Fruit fly (Drosophila melanogaster) whole organism, wandering third instar larva: ENCODE measurements around the gene CG18530.

Experiments used
- Abd-B ChIP-seq: fragments of >200 bp; optimal IDR thresholded peaks from 2 replicates; lab custom pipeline; 2017; ENCODE audit warnings: missing biosample characterization, missing genetic modification characterization
- CG32264 ChIP-seq: fragments of 200-800 bp; sonication (Bioruptor generic); optimal IDR thresholded peaks from 2 replicates; lab custom pipeline; 2016; ENCODE audit warnings: missing biosample characterization, missing genetic modification characterization
- CG9705 ChIP-seq: fragments of 200-800 bp; sonication (Bioruptor generic); optimal IDR thresholded peaks from 2 replicates; lab custom pipeline; 2018; ENCODE audit warnings: missing biosample characterization, mild to moderate bottlenecking, missing genetic modification characterization
- Dfd ChIP-seq: fragments of >200 bp; optimal IDR thresholded peaks from 2 replicates; lab custom pipeline; 2017; ENCODE audit warnings: missing biosample characterization, missing genetic modification characterization
- Dif ChIP-seq: fragments of 200-275, 200-300 bp; sonication (Bioruptor generic); optimal IDR thresholded peaks from 2 replicates; lab custom pipeline; 2018; ENCODE audit warnings: missing biosample characterization, missing genetic modification characterization; ENCODE audit not compliant: partially characterized antibody
- GATAd ChIP-seq: sonication (Bioruptor generic); optimal IDR thresholded peaks from 2 replicates; lab custom pipeline; 2016; ENCODE audit warnings: missing biosample characterization, missing genetic modification characterization
- HLH106 ChIP-seq: fragments of 200-800 bp; optimal IDR thresholded peaks from 3 replicates; lab custom pipeline; 2019; ENCODE audit warnings: missing biosample characterization, mild to moderate bottlenecking, missing genetic modification characterization, moderate library complexity
- Hr78 ChIP-seq: fragments of >200 bp; optimal IDR thresholded peaks from 2 replicates; lab custom pipeline; 2017; ENCODE audit warnings: missing biosample characterization, missing genetic modification characterization
- Jra ChIP-seq: sonication (Bioruptor generic); optimal IDR thresholded peaks from 2 replicates; lab custom pipeline; 2016; ENCODE audit warnings: missing biosample characterization, missing genetic modification characterization
- Mio ChIP-seq: sonication (Bioruptor generic); optimal IDR thresholded peaks from 2 replicates; lab custom pipeline; 2016; ENCODE audit warnings: missing biosample characterization, missing genetic modification characterization
- Myc ChIP-seq: fragments of >200 bp; optimal IDR thresholded peaks from 2 replicates; lab custom pipeline; 2017
- N ChIP-seq: fragments of >200 bp; optimal IDR thresholded peaks from 2 replicates; lab custom pipeline; 2018; ENCODE audit warnings: missing biosample characterization, missing external identifiers, missing genetic modification characterization
- OdsH ChIP-seq: fragments of 200-800 bp; sonication (Bioruptor generic); optimal IDR thresholded peaks from 2 replicates; lab custom pipeline; 2016; ENCODE audit warnings: missing biosample characterization, mild to moderate bottlenecking, missing genetic modification characterization
- Rel ChIP-seq, 2 experiments: fragments of 200-800 bp; sonication (Bioruptor generic) in 1 of 2; optimal IDR thresholded peaks; 2 replicates in 1 of 2; 3 replicates in 1 of 2; lab custom pipeline; 2016 to 2019; ENCODE audit warnings: mild to moderate bottlenecking in 2 of 2, missing biosample characterization in 2 of 2, missing genetic modification characterization in 2 of 2, moderate library complexity in 1 of 2
- Sp1 ChIP-seq: fragments of 200-800 bp; sonication (Bioruptor generic); optimal IDR thresholded peaks from 3 replicates; lab custom pipeline; 2019; ENCODE audit warnings: missing biosample characterization, mild to moderate bottlenecking, missing genetic modification characterization, moderate library complexity
- Vsx2 ChIP-seq: fragments of 200-300, 225-300 bp; sonication (Bioruptor generic); optimal IDR thresholded peaks from 2 replicates; lab custom pipeline; 2018; ENCODE audit warnings: missing biosample characterization, missing genetic modification characterization; ENCODE audit not compliant: partially characterized antibody
- br ChIP-seq: fragments of 200-800 bp; sonication (Bioruptor generic); optimal IDR thresholded peaks from 2 replicates; lab custom pipeline; 2016; ENCODE audit warnings: missing biosample characterization, missing genetic modification characterization
- brk ChIP-seq: fragments of 200-800 bp; sonication (Bioruptor generic); optimal IDR thresholded peaks from 2 replicates; lab custom pipeline; 2016; ENCODE audit warnings: missing biosample characterization, mild to moderate bottlenecking, missing genetic modification characterization
- dl ChIP-seq, 2 experiments: fragments of 175-275, 200-275 bp in 1 of 2; fragments of 200-275 bp in 1 of 2; sonication (Bioruptor generic); optimal IDR thresholded peaks; lab custom pipeline; 2018; ENCODE audit warnings: mild to moderate bottlenecking in 2 of 2, missing biosample characterization in 2 of 2, missing genetic modification characterization in 2 of 2, moderate library complexity in 2 of 2; ENCODE audit not compliant: partially characterized antibody in 2 of 2, insufficient read depth in 1 of 2
- dmrt93B ChIP-seq: fragments of 200-800 bp; sonication (Bioruptor generic); optimal IDR thresholded peaks from 2 replicates; lab custom pipeline; 2018; ENCODE audit warnings: missing biosample characterization, mild to moderate bottlenecking, missing genetic modification characterization
- dsf ChIP-seq: sonication (Bioruptor generic); optimal IDR thresholded peaks from 2 replicates; lab custom pipeline; 2016; ENCODE audit warnings: missing biosample characterization, missing genetic modification characterization, borderline replicate concordance
- ey ChIP-seq: fragments of 200-800 bp; sonication (Bioruptor generic); optimal IDR thresholded peaks from 2 replicates; lab custom pipeline; 2016; ENCODE audit warnings: missing biosample characterization, missing genetic modification characterization
- foxo ChIP-seq, 2 experiments: fragments of 200-800 bp; sonication (Bioruptor generic); optimal IDR thresholded peaks; 2 replicates in 1 of 2; 3 replicates in 1 of 2; lab custom pipeline; 2016 to 2017; ENCODE audit warnings: missing biosample characterization in 2 of 2, missing genetic modification characterization in 2 of 2
- fru ChIP-seq: fragments of 200-800 bp; sonication (Bioruptor generic); optimal IDR thresholded peaks from 3 replicates; lab custom pipeline; 2016; ENCODE audit warnings: missing biosample characterization, mild to moderate bottlenecking, missing genetic modification characterization
- h ChIP-seq: fragments of 200-800 bp; sonication (Bioruptor generic); optimal IDR thresholded peaks from 3 replicates; lab custom pipeline; 2016; ENCODE audit warnings: missing biosample characterization, mild to moderate bottlenecking, missing genetic modification characterization
- jim ChIP-seq: fragments of 175-275, 200-325 bp; sonication (Bioruptor generic); optimal IDR thresholded peaks from 2 replicates; lab custom pipeline; 2016; ENCODE audit warnings: missing biosample characterization, mild to moderate bottlenecking, missing genetic modification characterization
- lola ChIP-seq: fragments of >200 bp; optimal IDR thresholded peaks from 2 replicates; lab custom pipeline; 2017; ENCODE audit warnings: missing biosample characterization, missing genetic modification characterization
- pan ChIP-seq: fragments of >200 bp; optimal IDR thresholded peaks from 2 replicates; lab custom pipeline; 2017
- psq ChIP-seq: fragments of 200-800 bp; sonication (Bioruptor generic); optimal IDR thresholded peaks from 3 replicates; lab custom pipeline; 2017; ENCODE audit warnings: missing biosample characterization, mild to moderate bottlenecking, missing genetic modification characterization, moderate library complexity
- rgr ChIP-seq: fragments of 200-800 bp; sonication (Bioruptor generic); optimal IDR thresholded peaks from 3 replicates; lab custom pipeline; 2016; ENCODE audit warnings: missing biosample characterization, mild to moderate bottlenecking, missing genetic modification characterization
- sage ChIP-seq: fragments of 200-800 bp; sonication (Bioruptor generic); optimal IDR thresholded peaks from 2 replicates; lab custom pipeline; 2016; ENCODE audit warnings: missing biosample characterization, mild to moderate bottlenecking, missing genetic modification characterization
- sv ChIP-seq: fragments of 200-800 bp; sonication (Bioruptor generic); optimal IDR thresholded peaks from 3 replicates; lab custom pipeline; 2016; ENCODE audit warnings: missing biosample characterization, missing genetic modification characterization
- tai ChIP-seq: sonication (Bioruptor generic); optimal IDR thresholded peaks from 2 replicates; lab custom pipeline; 2016; ENCODE audit warnings: missing biosample characterization, missing genetic modification characterization
- usp ChIP-seq: fragments of >200 bp; optimal IDR thresholded peaks from 2 replicates; lab custom pipeline; 2017; ENCODE audit warnings: missing biosample characterization, missing genetic modification characterization
- woc ChIP-seq: sonication (Bioruptor generic); optimal IDR thresholded peaks from 2 replicates; lab custom pipeline; 2016; ENCODE audit warnings: missing biosample characterization, mild to moderate bottlenecking, missing genetic modification characterization

CG18530 gene

DNA sequence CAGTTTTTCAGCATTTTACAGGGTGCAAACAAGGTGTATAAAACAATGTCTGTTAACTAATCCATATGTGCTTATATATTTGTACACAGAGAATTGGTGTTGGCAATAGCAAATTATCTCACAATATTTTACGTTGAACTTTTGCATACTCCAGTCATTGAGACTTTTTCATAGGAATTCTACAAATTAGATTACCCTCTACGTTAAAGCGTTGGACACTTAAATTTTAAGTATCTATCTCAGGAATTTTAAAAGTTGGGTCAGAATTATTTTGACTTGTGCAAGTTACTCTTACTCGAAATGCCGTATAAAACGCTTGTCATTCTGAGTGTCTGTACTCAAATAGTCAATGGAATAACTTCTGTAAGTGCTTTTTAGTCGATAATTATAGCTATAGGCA lies at the start of gene CG18530:
Gene CG18530, plus strand, starts transcription at position 301 of the 400 bp plus-strand sequence.
- TF ChIP-seq Rel (GFP tag; optimal IDR thresholded peaks at IDR 0.05; lab: Kevin White, UChicago) (no peak), Rel (tag; optimal IDR thresholded peaks at IDR 0.05; lab: Kevin White, UChicago) (no peak), Jra (GFP tag; lab: Kevin White, UChicago) (no peak), Abd-B (GFP tag; lab: Kevin White, UChicago) (no peak), woc (no peak), Hr78 (GFP tag; lab: Kevin White, UChicago) (no peak), GATAd (no peak)

DNA sequence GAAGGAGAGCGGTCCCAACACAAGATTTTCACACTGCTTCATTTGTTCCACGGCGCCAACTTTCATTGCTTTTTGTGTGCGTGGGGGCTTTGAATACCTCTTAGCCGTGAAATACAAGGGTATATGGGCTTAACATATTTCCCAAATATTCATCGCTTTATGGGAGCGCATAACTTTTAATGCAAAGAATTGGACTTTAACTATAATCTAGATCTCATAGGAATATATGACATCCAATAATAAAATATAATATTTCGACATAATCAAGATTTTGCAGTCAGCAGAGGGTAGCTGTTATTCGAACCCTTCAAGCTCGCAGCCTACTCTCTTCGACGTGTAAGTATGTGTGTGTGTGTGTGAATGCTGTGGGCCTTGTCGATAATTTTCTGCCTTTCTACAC lies 41.5 kb upstream of the CG18530 start:
- TF ChIP-seq dmrt93B (GFP tag; lab: Kevin White, UChicago) = no peak
- TF ChIP-seq ey = no peak
- no peak for TF ChIP-seq CG32264 (GFP tag; lab: Kevin White, UChicago)
- no peak for TF ChIP-seq jim (GFP tag; lab: Kevin White, UChicago)
- no peak for TF ChIP-seq lola (GFP tag; lab: Kevin White, UChicago)
- no peak for TF ChIP-seq sage (GFP tag; lab: Kevin White, UChicago)
- no peak for TF ChIP-seq N
- no peak for TF ChIP-seq Dif (GFP tag; lab: Kevin White, UChicago)
- TF ChIP-seq usp (GFP tag; lab: Kevin White, UChicago) = no peak
- TF ChIP-seq Mio (GFP tag; lab: Kevin White, UChicago) = no peak
- TF ChIP-seq woc = no peak
- no peak for TF ChIP-seq foxo (GFP tag; optimal IDR thresholded peaks at IDR 0.05; lab: Kevin White, UChicago)
- TF ChIP-seq Dfd = no peak
- TF ChIP-seq brk = no peak

- TF ChIP-seq Jra (GFP tag; lab: Kevin White, UChicago) (no peak), Myc (lab: Kevin White, UChicago) (no peak), pan (lab: Kevin White, UChicago) (no peak), OdsH (GFP tag; lab: Kevin White, UChicago) (no peak), psq (no peak), h (no peak), Dfd (no peak), HLH106 (tag; lab: Kevin White, UChicago) (no peak), sv (GFP tag; lab: Kevin White, UChicago) (no peak), woc (no peak), dl (GFP tag; optimal IDR thresholded peaks at IDR 0.05; lab: Kevin White, UChicago; ENCODE audit: insufficient read depth in 1 of 2, partially characterized antibody in 2 of 2) (no peak), Rel (GFP tag; optimal IDR thresholded peaks at IDR 0.05; lab: Kevin White, UChicago) (no peak), Rel (tag; optimal IDR thresholded peaks at IDR 0.05; lab: Kevin White, UChicago) (no peak), br (GFP tag; lab: Kevin White, UChicago) (no peak)
These were observed 37.8 kb upstream of the CG18530 start, which contains the start of gene Octbeta2R for dm6 chr3R:12595187-12595889. Octbeta2R (minus strand) TSS chr3R:12595725.

dm6 chr3R:12595890-12596215 lies 37.3 kb upstream of the CG18530 start:
- TF ChIP-seq rgr (GFP tag; lab: Kevin White, UChicago) = no peak
- no peak for TF ChIP-seq N
- TF ChIP-seq GATAd = no peak
- TF ChIP-seq sage (GFP tag; lab: Kevin White, UChicago) = no peak
- no peak for TF ChIP-seq Sp1 (GFP tag; lab: Kevin White, UChicago)
- TF ChIP-seq CG32264 (GFP tag; lab: Kevin White, UChicago) = no peak
- no peak for TF ChIP-seq lola (GFP tag; lab: Kevin White, UChicago)
- TF ChIP-seq Dfd = no peak
- no peak for TF ChIP-seq dsf
- no peak for TF ChIP-seq tai (GFP tag; lab: Kevin White, UChicago)
- no peak for TF ChIP-seq ey
- no peak for TF ChIP-seq Vsx2 (GFP tag; lab: Kevin White, UChicago)
- TF ChIP-seq fru (GFP tag; lab: Kevin White, UChicago) = no peak
- TF ChIP-seq CG9705 = no peak
